Fruit fly (Drosophila melanogaster) whole organism, wandering third instar larva: ENCODE measurements around the gene anne.

Source experiments
- Dfd ChIP-seq: fragments of >200 bp; optimal IDR thresholded peaks from 2 replicates; lab custom pipeline; 2017; ENCODE audit warnings: missing biosample characterization, missing genetic modification characterization
- Vsx2 ChIP-seq: fragments of 200-300, 225-300 bp; sonication (Bioruptor generic); optimal IDR thresholded peaks from 2 replicates; lab custom pipeline; 2018; ENCODE audit warnings: missing biosample characterization, missing genetic modification characterization; ENCODE audit not compliant: partially characterized antibody
- br ChIP-seq: fragments of 200-800 bp; sonication (Bioruptor generic); optimal IDR thresholded peaks from 2 replicates; lab custom pipeline; 2016; ENCODE audit warnings: missing biosample characterization, missing genetic modification characterization
- usp ChIP-seq: fragments of >200 bp; optimal IDR thresholded peaks from 2 replicates; lab custom pipeline; 2017; ENCODE audit warnings: missing biosample characterization, missing genetic modification characterization

dm6 chr4:150453-150852 lies 18.4 kb downstream of the anne start, which contains the start of gene CG32006:
- no peak for TF ChIP-seq usp (GFP tag; lab: Kevin White, UChicago)
- TF ChIP-seq Vsx2, result no peak
- no peak for TF ChIP-seq Dfd (GFP tag; lab: Kevin White, UChicago)
- TF ChIP-seq br (GFP tag; lab: Kevin White, UChicago), result no peak
